Worm (Caenorhabditis elegans) whole organism, L2 larva: ENCODE measurements around the gene aldo-1.

Experiments used
- C34F6.9 ChIP-seq: fragments of 150-350 bp; optimal IDR thresholded peaks from 2 replicates; lab custom pipeline; 2014; ENCODE audit warnings: missing biosample characterization, missing genetic modification characterization
- F13H6.1 ChIP-seq: sonication (generic microtip); optimal IDR thresholded peaks from 2 replicates; lab custom pipeline; 2016; ENCODE audit warnings: missing genetic modification characterization, missing compliant biosample characterization
- R02D3.7 ChIP-seq: fragments of 150-350 bp; optimal IDR thresholded peaks from 2 replicates; lab custom pipeline; 2014; ENCODE audit warnings: missing biosample characterization, missing genetic modification characterization
- ZK546.5 ChIP-seq: sonication (generic microtip); optimal IDR thresholded peaks from 2 replicates; lab custom pipeline; 2017; ENCODE audit warnings: missing biosample characterization, missing genetic modification characterization
- aly-2 ChIP-seq: fragments of 150-350 bp; optimal IDR thresholded peaks from 2 replicates; lab custom pipeline; 2014; ENCODE audit warnings: missing biosample characterization, missing genetic modification characterization
- ceh-16 ChIP-seq: fragments of 150-350 bp; optimal IDR thresholded peaks from 2 replicates; lab custom pipeline; 2014; ENCODE audit warnings: missing biosample characterization, missing genetic modification characterization
- crh-2 ChIP-seq: sonication (generic microtip); optimal IDR thresholded peaks from 2 replicates; lab custom pipeline; 2017; ENCODE audit warnings: missing biosample characterization, missing genetic modification characterization
- dmd-4 ChIP-seq: sonication (generic microtip); optimal IDR thresholded peaks from 2 replicates; lab custom pipeline; 2017; ENCODE audit warnings: missing biosample characterization, missing genetic modification characterization
- elt-1 ChIP-seq: fragments of 150-350 bp; optimal IDR thresholded peaks from 2 replicates; lab custom pipeline; 2014; ENCODE audit warnings: missing biosample characterization, missing genetic modification characterization
- elt-3 ChIP-seq: sonication (generic microtip); optimal IDR thresholded peaks from 2 replicates; lab custom pipeline; 2017; ENCODE audit warnings: missing biosample characterization, missing genetic modification characterization
- fos-1 ChIP-seq: fragments of 150-350 bp; optimal IDR thresholded peaks from 2 replicates; lab custom pipeline; 2014; ENCODE audit warnings: missing biosample characterization, missing genetic modification characterization
- gmeb-1 ChIP-seq: fragments of 150-350 bp; optimal IDR thresholded peaks from 2 replicates; lab custom pipeline; 2014; ENCODE audit warnings: missing biosample characterization, missing genetic modification characterization
- lin-11 ChIP-seq: fragments of 150-350 bp; sonication (generic microtip); optimal IDR thresholded peaks from 2 replicates; lab custom pipeline; 2014; ENCODE audit warnings: missing biosample characterization, missing genetic modification characterization, inconsistent platforms, mixed read lengths
- lin-13 ChIP-seq: fragments of 150-350 bp; optimal IDR thresholded peaks from 2 replicates; lab custom pipeline; 2014; ENCODE audit warnings: missing biosample characterization, missing genetic modification reagents, missing genetic modification characterization
- lin-39 ChIP-seq: fragments of 150-350 bp; optimal IDR thresholded peaks from 2 replicates; lab custom pipeline; 2014; ENCODE audit warnings: missing biosample characterization, missing genetic modification reagents, missing genetic modification characterization
- lsy-2 ChIP-seq, 2 experiments: fragments of 150-350 bp in 1 of 2; sonication (generic microtip) in 1 of 2; optimal IDR thresholded peaks; 2 replicates each; lab custom pipeline; 2014 to 2017; ENCODE audit warnings: missing biosample characterization in 2 of 2, missing genetic modification characterization in 2 of 2
- nhr-10 ChIP-seq: sonication (generic microtip); optimal IDR thresholded peaks from 2 replicates; lab custom pipeline; 2017; ENCODE audit warnings: missing biosample characterization, missing genetic modification characterization
- nhr-12 ChIP-seq: fragments of 150-350 bp; optimal IDR thresholded peaks from 2 replicates; lab custom pipeline; 2014; ENCODE audit warnings: missing biosample characterization, missing genetic modification characterization
- nhr-129 ChIP-seq: fragments of 150-350 bp; optimal IDR thresholded peaks from 2 replicates; lab custom pipeline; 2014; ENCODE audit warnings: missing biosample characterization, missing genetic modification characterization
- nhr-25 ChIP-seq: fragments of 150-350 bp; sonication (generic microtip); optimal IDR thresholded peaks from 3 replicates; lab custom pipeline; 2014; ENCODE audit warnings: missing biosample characterization, missing genetic modification characterization
- nhr-6 ChIP-seq: fragments of 150-350 bp; optimal IDR thresholded peaks from 2 replicates; lab custom pipeline; 2014; ENCODE audit warnings: missing biosample characterization, missing genetic modification characterization
- nhr-77 ChIP-seq: fragments of 150-350 bp; optimal IDR thresholded peaks from 2 replicates; lab custom pipeline; 2014; ENCODE audit warnings: missing biosample characterization, missing genetic modification characterization
- peb-1 ChIP-seq: fragments of 150-350 bp; optimal IDR thresholded peaks from 2 replicates; lab custom pipeline; 2014; ENCODE audit warnings: missing biosample characterization, missing genetic modification characterization
- sem-4 ChIP-seq: fragments of 150-350 bp; optimal IDR thresholded peaks from 2 replicates; lab custom pipeline; 2014; ENCODE audit warnings: missing biosample characterization, missing genetic modification reagents, missing genetic modification characterization
- skn-1 ChIP-seq: sonication (generic microtip); optimal IDR thresholded peaks from 2 replicates; lab custom pipeline; 2017; ENCODE audit warnings: missing biosample characterization, missing genetic modification characterization
- sma-3 ChIP-seq: sonication (generic microtip); optimal IDR thresholded peaks from 2 replicates; lab custom pipeline; 2016; ENCODE audit warnings: missing genetic modification reagents, missing genetic modification characterization, missing compliant biosample characterization
- sma-9 ChIP-seq, 2 experiments: fragments of 150-350 bp in 1 of 2; sonication (generic microtip) in 1 of 2; optimal IDR thresholded peaks; 2 replicates each; lab custom pipeline; 2014 to 2016; ENCODE audit warnings: missing genetic modification characterization in 2 of 2, mild to moderate bottlenecking in 1 of 2, missing biosample characterization in 1 of 2, missing compliant biosample characterization in 1 of 2, missing genetic modification reagents in 1 of 2, moderate library complexity in 1 of 2
- unc-55 ChIP-seq: fragments of 150-350 bp; sonication (generic microtip); optimal IDR thresholded peaks from 3 replicates; lab custom pipeline; 2014; ENCODE audit warnings: missing biosample characterization, missing genetic modification reagents, missing genetic modification characterization
- zag-1 ChIP-seq: fragments of 150-350 bp; optimal IDR thresholded peaks from 2 replicates; lab custom pipeline; 2014; ENCODE audit warnings: missing biosample characterization, missing genetic modification characterization
- ztf-1 ChIP-seq: fragments of 200-800 bp; sonication (Bioruptor generic); conservative IDR thresholded peaks from 2 replicates; pipeline ENCODE4 v1.3.6; 2022; ENCODE audit warnings: missing genetic modification characterization, missing compliant biosample characterization

The aldo-1 gene

ce11 chrIII:13564929-13565328, at the start of gene aldo-1:
Gene aldo-1, minus strand, starts transcription at chrIII:13564937.
- TF ChIP-seq nhr-129 (tag; lab: Kevin White, UChicago) (peak; percentile 76), sem-4 (tag; lab: Kevin White, UChicago) (peak; percentile 6), ceh-16 (no peak), elt-1 (tag; lab: Kevin White, UChicago) (no peak), lsy-2 (tag; optimal IDR thresholded peaks at IDR 0.05; lab: Kevin White, UChicago) (peak in 1 of 2 experiments; percentile 45), lin-13 (GFP tag; lab: Kevin White, UChicago) (no peak), nhr-12 (tag; lab: Kevin White, UChicago) (no peak), unc-55 (GFP tag; lab: Kevin White, UChicago) (peak; percentile 53), C34F6.9 (tag; lab: Kevin White, UChicago) (peak; percentile 62), sma-9 (GFP tag; optimal IDR thresholded peaks at IDR 0.05; lab: Kevin White, UChicago) (peak; percentile 51), sma-9 (tag; optimal IDR thresholded peaks at IDR 0.05; lab: Kevin White, UChicago) (no peak), F13H6.1 (peak; percentile 60), zag-1 (tag; lab: Kevin White, UChicago) (peak; percentile 41), lin-11 (tag; lab: Kevin White, UChicago) (peak; percentile 70), crh-2 (tag; lab: Kevin White, UChicago) (peak; percentile 12)

- TF ChIP-seq gmeb-1: no peak
- no peak for TF ChIP-seq lsy-2 (tag; optimal IDR thresholded peaks at IDR 0.05; lab: Kevin White, UChicago)
- TF ChIP-seq ztf-1 (GFP tag; lab: Robert Waterston, UW): no peak
- TF ChIP-seq R02D3.7 (tag; lab: Kevin White, UChicago): no peak
Observed at ce11 chrIII:13614206-13614605, 49.5 kb upstream of the aldo-1 start.

- TF ChIP-seq lin-39 (tag; lab: Kevin White, UChicago) (no peak), lin-13 (GFP tag; lab: Kevin White, UChicago) (no peak), dmd-4 (no peak), F13H6.1 (peak; percentile 40), gmeb-1 (peak; percentile 46), fos-1 (tag; lab: Kevin White, UChicago) (peak; percentile 96), lin-11 (tag; lab: Kevin White, UChicago) (no peak), crh-2 (tag; lab: Kevin White, UChicago) (peak; percentile 77), elt-3 (tag; lab: Kevin White, UChicago) (no peak), sma-9 (GFP tag; optimal IDR thresholded peaks at IDR 0.05; lab: Kevin White, UChicago) (peak; percentile 40), sma-9 (tag; optimal IDR thresholded peaks at IDR 0.05; lab: Kevin White, UChicago) (no peak), sma-3 (GFP tag; lab: Kevin White, UChicago) (no peak)
Observed at ce11 chrIII:13607833-13608232, 43.1 kb upstream of the aldo-1 start, which contains the start of gene shpk-1. Gene shpk-1, plus strand, starts transcription at chrIII:13608020.

ce11 chrIII:13606865-13607264, 42.1 kb upstream of the aldo-1 start:
- TF ChIP-seq nhr-77 (tag; lab: Kevin White, UChicago) (no peak), fos-1 (tag; lab: Kevin White, UChicago) (peak; percentile 51)

ce11 chrIII:13606016-13606530, 41.3 kb upstream of the aldo-1 start, which contains the start of gene act-5:
Gene act-5, minus strand, starts transcription at chrIII:13606066.
- TF ChIP-seq skn-1 (tag; lab: Kevin White, UChicago): no peak
- TF ChIP-seq F13H6.1: peak; percentile 33
- peak; percentile 60 for TF ChIP-seq nhr-129 (tag; lab: Kevin White, UChicago)
- no peak for TF ChIP-seq lin-11 (tag; lab: Kevin White, UChicago)
- no peak for TF ChIP-seq unc-55 (GFP tag; lab: Kevin White, UChicago)
- TF ChIP-seq fos-1 (tag; lab: Kevin White, UChicago): peak; percentile 91
- TF ChIP-seq crh-2 (tag; lab: Kevin White, UChicago): peak; percentile 87
- peak; percentile 41 for TF ChIP-seq gmeb-1
- TF ChIP-seq nhr-6 (tag; lab: Kevin White, UChicago): no peak
- TF ChIP-seq aly-2 (tag; lab: Kevin White, UChicago): no peak
- TF ChIP-seq peb-1: no peak
- no peak for TF ChIP-seq ZK546.5 (tag; lab: Kevin White, UChicago)
- TF ChIP-seq lin-13 (GFP tag; lab: Kevin White, UChicago): no peak
- no peak for TF ChIP-seq nhr-10 (tag; lab: Kevin White, UChicago)
- TF ChIP-seq nhr-12 (tag; lab: Kevin White, UChicago): no peak
- TF ChIP-seq nhr-25 (tag; lab: Kevin White, UChicago): no peak
- TF ChIP-seq sma-9 (GFP tag; optimal IDR thresholded peaks at IDR 0.05; lab: Kevin White, UChicago): peak; percentile 71
- no peak for TF ChIP-seq sma-9 (tag; optimal IDR thresholded peaks at IDR 0.05; lab: Kevin White, UChicago)
- TF ChIP-seq, all 48 proteins: peak for 6
